Fruit fly (Drosophila melanogaster): Measurements from ENCODE around the gene Blos4.

Blos4 gene

dm6 chr3L:10903449-10903848 lies 24.6 kb downstream of the Blos4 start (continued):
- TF ChIP-seq OdsH (GFP tag; optimal IDR thresholded peaks at IDR 0.05) (peak; percentile 32), CG9139 (GFP tag; optimal IDR thresholded peaks at IDR 0.05) (no peak), Eip78C (GFP tag) (peak; percentile 80), CG31627 (GFP tag; optimal IDR thresholded peaks at IDR 0.05) (no peak), Lpt (GFP tag; optimal IDR thresholded peaks at IDR 0.05) (peak; percentile 13), Met (GFP tag; optimal IDR thresholded peaks at IDR 0.05) (no peak), salr (GFP tag; optimal IDR thresholded peaks at IDR 0.05) (peak in 1 of 2 experiments; percentile 37)

dm6 chr3L:10904770-10905169 lies 25.9 kb downstream of the Blos4 start:
- TF ChIP-seq spab (GFP tag; optimal IDR thresholded peaks at IDR 0.05) (peak; percentile 26), CG3919 (GFP tag; optimal IDR thresholded peaks at IDR 0.05) (peak; percentile 49), acj6 (GFP tag; optimal IDR thresholded peaks at IDR 0.05) (peak; percentile 2), Lpt (GFP tag; optimal IDR thresholded peaks at IDR 0.05) (peak; percentile 12), Eip78C (GFP tag) (peak; percentile 57), CG32006 (GFP tag; optimal IDR thresholded peaks at IDR 0.05) (peak; percentile 36), CG6163 (GFP tag; IDR thresholded peaks at IDR 0.05) (peak; percentile 70; the same call in 2 of the 3 replicates), Met (GFP tag; optimal IDR thresholded peaks at IDR 0.05) (no peak), CG3032 (tag; optimal IDR thresholded peaks at IDR 0.05) (peak; percentile 40), Eip75B (GFP tag; optimal IDR thresholded peaks at IDR 0.05) (peak; percentile 11), CG9139 (GFP tag; optimal IDR thresholded peaks at IDR 0.05) (no peak), Ets96B (tag; optimal IDR thresholded peaks at IDR 0.05) (peak; percentile 40), ss (GFP tag; optimal IDR thresholded peaks at IDR 0.05) (no peak), CG6808 (GFP tag; optimal IDR thresholded peaks at IDR 0.05) (peak; percentile 24), fkh (GFP tag; optimal IDR thresholded peaks at IDR 0.05) (no peak), CG10669 (GFP tag; optimal IDR thresholded peaks at IDR 0.05) (peak; percentile 41), svp (GFP tag) (no peak), CG10631 (GFP tag; optimal IDR thresholded peaks at IDR 0.05) (peak; percentile 46), fd85E (GFP tag; optimal IDR thresholded peaks at IDR 0.05) (no peak), CG6854 (GFP tag; optimal IDR thresholded peaks at IDR 0.05) (no peak), esn (GFP tag; optimal IDR thresholded peaks at IDR 0.05) (peak; percentile 9), OdsH (GFP tag; optimal IDR thresholded peaks at IDR 0.05) (peak; percentile 16)

dm6 chr3L:10909612-10910011 lies 30.7 kb downstream of the Blos4 start:
- TF ChIP-seq CG32006 (GFP tag; optimal IDR thresholded peaks at IDR 0.05) (peak; percentile 28), ss (GFP tag; optimal IDR thresholded peaks at IDR 0.05) (no peak), fd59A (GFP tag; optimal IDR thresholded peaks at IDR 0.05) (no peak), fkh (GFP tag; optimal IDR thresholded peaks at IDR 0.05) (no peak), achi (GFP tag; optimal IDR thresholded peaks at IDR 0.05) (no peak), CG11902 (GFP tag; optimal IDR thresholded peaks at IDR 0.05) (no peak), OdsH (GFP tag; optimal IDR thresholded peaks at IDR 0.05) (no peak), Eip78C (GFP tag) (peak; percentile 55), CG6163 (GFP tag; IDR thresholded peaks at IDR 0.05) (peak; percentile 58), CG10631 (GFP tag; optimal IDR thresholded peaks at IDR 0.05) (peak; percentile 40), Blimp-1 (GFP tag; optimal IDR thresholded peaks at IDR 0.05) (no peak), Ets21C (GFP tag; optimal IDR thresholded peaks at IDR 0.05) (no peak), CG4318 (GFP tag; optimal IDR thresholded peaks at IDR 0.05) (no peak), CG8119 (GFP tag; IDR thresholded peaks at IDR 0.05) (peak; percentile 44; the same call in 1 of the 3 replicates)

dm6 chr3L:10913214-10913613 lies 34.3 kb downstream of the Blos4 start:
- peak; percentile 59 for TF ChIP-seq Ets96B (tag; optimal IDR thresholded peaks at IDR 0.05)
- TF ChIP-seq esn (GFP tag; optimal IDR thresholded peaks at IDR 0.05): peak; percentile 53
- peak; percentile 55 for TF ChIP-seq CG10669 (GFP tag; optimal IDR thresholded peaks at IDR 0.05)
- TF ChIP-seq CG11762 (GFP tag; optimal IDR thresholded peaks at IDR 0.05; ENCODE audit: insufficient read depth): no peak
- TF ChIP-seq CG7368 (GFP tag; optimal IDR thresholded peaks at IDR 0.05): no peak
- peak; percentile 17 to 53 for TF ChIP-seq ss (GFP tag; optimal IDR thresholded peaks at IDR 0.05)
- TF ChIP-seq vri (GFP tag; optimal IDR thresholded peaks at IDR 0.05): no peak
- peak; percentile 41 for TF ChIP-seq CG8632 (GFP tag; optimal IDR thresholded peaks at IDR 0.05)
- no peak for TF ChIP-seq CG16779 (tag; optimal IDR thresholded peaks at IDR 0.05)
- TF ChIP-seq dsx (GFP tag; optimal IDR thresholded peaks at IDR 0.05; ENCODE audit: poor library complexity, severe bottlenecking): peak; percentile 58
- TF ChIP-seq fd85E (GFP tag; optimal IDR thresholded peaks at IDR 0.05): no peak
- TF ChIP-seq CG3919 (GFP tag; optimal IDR thresholded peaks at IDR 0.05): peak; percentile 48
- TF ChIP-seq Sox102F (GFP tag; optimal IDR thresholded peaks at IDR 0.05): peak; percentile 44
- TF ChIP-seq Hr4 (GFP tag; optimal IDR thresholded peaks at IDR 0.05): peak; percentile 84
- no peak for TF ChIP-seq CG6854 (GFP tag; optimal IDR thresholded peaks at IDR 0.05)
- TF ChIP-seq lz (GFP tag; optimal IDR thresholded peaks at IDR 0.05): peak; percentile 51
- TF ChIP-seq svp (GFP tag): peak; percentile 79
- TF ChIP-seq Hr39 (GFP tag; optimal IDR thresholded peaks at IDR 0.05): peak; percentile 51
- TF ChIP-seq eg (GFP tag; IDR thresholded peaks at IDR 0.05): peak; percentile 90
- TF ChIP-seq Sox14 (GFP tag; optimal IDR thresholded peaks at IDR 0.05): peak; percentile 63
- TF ChIP-seq CG8319 (GFP tag; optimal IDR thresholded peaks at IDR 0.05): no peak
- TF ChIP-seq CG8119 (GFP tag; IDR thresholded peaks at IDR 0.05): peak; percentile 85
